Worm (Caenorhabditis elegans) whole organism, L2 larva: ENCODE results near the gene praf-3.

Experiments used
- R02D3.7 ChIP-seq: fragments of 150-350 bp; optimal IDR thresholded peaks from 2 replicates; lab custom pipeline; 2014; ENCODE audit warnings: missing biosample characterization, missing genetic modification characterization
- ama-1 ChIP-seq: fragments of 150-350 bp; optimal IDR thresholded peaks from 2 replicates; lab custom pipeline; 2018; ENCODE audit warnings: inconsistent platforms
- egl-27 ChIP-seq: sonication (generic microtip); optimal IDR thresholded peaks from 3 replicates; lab custom pipeline; 2017; ENCODE audit warnings: missing biosample characterization, missing genetic modification reagents, missing genetic modification characterization
- lin-39 ChIP-seq: fragments of 150-350 bp; optimal IDR thresholded peaks from 2 replicates; lab custom pipeline; 2014; ENCODE audit warnings: missing biosample characterization, missing genetic modification reagents, missing genetic modification characterization
- nhr-77 ChIP-seq: fragments of 150-350 bp; optimal IDR thresholded peaks from 2 replicates; lab custom pipeline; 2014; ENCODE audit warnings: missing biosample characterization, missing genetic modification characterization
- unc-62 ChIP-seq: fragments of 150-350 bp; optimal IDR thresholded peaks from 2 replicates; lab custom pipeline; 2014; ENCODE audit warnings: missing biosample characterization, missing genetic modification reagents, missing genetic modification characterization

DNA sequence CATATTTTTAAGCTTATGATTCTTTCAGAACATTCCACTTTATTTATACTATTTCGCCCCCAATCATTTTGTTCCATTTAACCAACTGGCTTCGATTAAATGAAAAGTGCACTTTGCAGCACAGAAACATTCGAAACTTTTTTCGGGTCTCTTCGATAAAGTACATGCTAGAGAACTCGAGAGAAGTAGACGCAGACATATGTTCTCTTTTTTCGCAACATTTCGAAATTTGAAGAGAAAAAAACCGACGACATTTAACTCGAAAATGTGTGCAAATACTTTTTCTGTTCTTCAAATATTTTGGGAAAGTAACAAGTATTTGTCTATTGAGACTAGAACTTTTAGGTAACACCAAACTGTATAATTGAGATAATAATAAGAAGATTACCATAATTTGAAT is 2.9 kb upstream of the praf-3 start:
- TF ChIP-seq lin-39 (no peak), R02D3.7 (tag; lab: Kevin White, UChicago) (no peak), egl-27 (no peak), nhr-77 (tag; lab: Kevin White, UChicago) (no peak), unc-62 (no peak), ama-1 (lab: Kevin White, UChicago) (no peak)
